Worm (Caenorhabditis elegans) whole organism, early embryonic: Measurements from ENCODE around the gene abcf-3.

Source experiments
- ceh-36 ChIP-seq: sonication (generic microtip); optimal IDR thresholded peaks from 2 replicates; lab custom pipeline; 2016; ENCODE audit warnings: missing genetic modification characterization, inconsistent platforms, missing compliant biosample characterization
- hmg-4 ChIP-seq: fragments of 200-800 bp; sonication (Bioruptor generic); optimal IDR thresholded peaks from 2 replicates; lab custom pipeline; 2018; ENCODE audit warnings: mild to moderate bottlenecking, missing genetic modification characterization, missing compliant biosample characterization
- pes-1 ChIP-seq: fragments of 200-800 bp; sonication (Bioruptor generic); IDR thresholded peaks from 2 replicates; pipeline ENCODE4 v1.3.6; 2022; ENCODE audit warnings: missing genetic modification reagents, missing genetic modification characterization, missing compliant biosample characterization
- tra-4 ChIP-seq: sonication (generic microtip); optimal IDR thresholded peaks from 2 replicates; lab custom pipeline; 2017; ENCODE audit warnings: missing genetic modification characterization, missing compliant biosample characterization

- TF ChIP-seq tra-4 (no peak), ceh-36 (tag; lab: Kevin White, UChicago) (no peak), hmg-4 (GFP tag; lab: Kevin White, UChicago) (no peak), pes-1 (GFP tag; lab: Robert Waterston, UW) (no peak)
These were observed 48.2 kb downstream of the abcf-3 start for ce11 chrIII:6221403-6221802.
